Worm (Caenorhabditis elegans): ENCODE data around the gene F11G11.4.

DNA sequence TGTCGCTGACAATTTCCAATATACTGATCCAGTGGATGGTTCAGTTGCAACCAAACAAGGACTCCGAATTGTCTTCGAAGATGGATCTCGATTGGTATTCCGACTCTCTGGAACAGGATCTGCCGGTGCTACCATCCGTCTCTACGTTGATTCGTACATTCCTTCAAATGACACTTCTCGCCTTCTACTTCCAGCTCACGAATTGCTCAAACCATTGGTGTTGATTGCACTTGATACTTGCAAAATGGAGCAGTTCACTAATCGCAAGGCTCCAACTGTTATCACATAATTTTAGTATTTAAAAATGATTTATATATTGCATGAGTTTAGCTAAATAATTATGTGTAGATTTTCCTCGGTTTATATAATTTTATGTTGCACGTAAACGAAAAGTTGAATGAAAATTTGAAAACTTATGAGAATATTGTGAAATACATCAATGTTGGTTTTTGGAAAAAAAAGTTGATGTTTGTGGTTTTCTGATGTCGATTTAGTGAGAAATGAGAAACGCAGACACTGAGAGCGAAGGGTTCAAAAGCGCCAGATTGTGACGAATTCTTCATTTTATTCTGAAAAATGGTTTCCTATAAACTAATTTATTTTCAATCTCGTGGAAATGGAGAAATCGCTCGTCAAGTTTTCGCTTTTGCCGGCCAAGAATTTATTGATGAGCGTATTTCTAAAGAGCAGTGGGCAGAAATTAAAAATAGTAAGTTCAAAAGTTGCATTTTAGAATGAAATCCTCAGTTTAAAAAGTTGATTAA is 30.8 kb downstream of the F11G11.4 start, which contains the start of gene gst-9:
- TF ChIP-seq C38D4.7 (GFP tag; optimal IDR thresholded peaks at IDR 0.05) (no peak), ceh-6 (GFP tag; optimal IDR thresholded peaks at IDR 0.05) (no peak), mec-3 (tag; optimal IDR thresholded peaks at IDR 0.05; ENCODE audit: borderline replicate concordance) (no peak), pros-1 (tag; optimal IDR thresholded peaks at IDR 0.05) (no peak), nhr-11 (tag; optimal IDR thresholded peaks at IDR 0.05) (no peak), pha-4 (tag; optimal IDR thresholded peaks at IDR 0.05) (no peak), F13H6.1 (tag; optimal IDR thresholded peaks at IDR 0.05) (no peak), pat-9 (tag; optimal IDR thresholded peaks at IDR 0.05) (no peak), hlh-6 (tag; optimal IDR thresholded peaks at IDR 0.05) (no peak), ama-1 (optimal IDR thresholded peaks at IDR 0.05) (no peak), eyg-1 (tag; optimal IDR thresholded peaks at IDR 0.05) (no peak), ceh-30 (tag; optimal IDR thresholded peaks at IDR 0.05) (no peak)
